Fruit fly (Drosophila melanogaster) whole organism, embryonic: ENCODE measurements around the gene CG13113.

Experiments used
- ATbp ChIP-seq: fragments of 200-800 bp; sonication (Bioruptor generic); optimal IDR thresholded peaks from 2 replicates; lab custom pipeline; 2017; ENCODE audit warnings: missing biosample characterization, mild to moderate bottlenecking, missing genetic modification characterization, missing genetic modification reagents
- Awh ChIP-seq: fragments of 200-800 bp; sonication (Bioruptor generic); IDR thresholded peaks from 2 replicates; pipeline ENCODE4, ENCODE4 v1.3.6; 2022; ENCODE audit warnings: missing biosample characterization, missing genetic modification characterization
- CG11085 ChIP-seq: fragments of 200-800 bp; sonication (Bioruptor generic); IDR thresholded peaks from 2 replicates; pipeline ENCODE4 v1.3.6; 2022; ENCODE audit warnings: missing biosample characterization, missing genetic modification characterization
- CG12071 ChIP-seq: fragments of 200-800 bp; sonication (Bioruptor generic); optimal IDR thresholded peaks from 3 replicates; lab custom pipeline; 2018; ENCODE audit warnings: missing biosample characterization, mild to moderate bottlenecking, missing genetic modification characterization
- CG12769 ChIP-seq: fragments of 200-800 bp; sonication (Bioruptor generic); optimal IDR thresholded peaks from 2 replicates; lab custom pipeline; 2019; ENCODE audit warnings: missing biosample characterization, mild to moderate bottlenecking, missing genetic modification characterization, moderate library complexity
- CG13287 ChIP-seq: fragments of 200-800 bp; sonication (Bioruptor generic); IDR thresholded peaks from 2 replicates; pipeline ENCODE4 v1.3.6; 2022; ENCODE audit warnings: missing biosample characterization, missing genetic modification characterization; ENCODE audit not compliant: partially characterized antibody
- CG13424 ChIP-seq: fragments of 200-800 bp; sonication (Bioruptor generic); optimal IDR thresholded peaks from 2 replicates; lab custom pipeline; 2019; ENCODE audit warnings: missing biosample characterization, mild to moderate bottlenecking, missing genetic modification characterization, moderate library complexity
- CG13894 ChIP-seq: fragments of 200-800 bp; sonication (Bioruptor generic); optimal IDR thresholded peaks from 3 replicates; lab custom pipeline; 2018; ENCODE audit warnings: missing biosample characterization, mild to moderate bottlenecking, missing genetic modification characterization, moderate library complexity
- CG17385 ChIP-seq: fragments of 200-800 bp; sonication (Bioruptor generic); optimal IDR thresholded peaks from 3 replicates; lab custom pipeline; 2018; ENCODE audit warnings: missing biosample characterization, mild to moderate bottlenecking, missing genetic modification characterization
- CG2678 ChIP-seq: fragments of 200-800 bp; sonication (Bioruptor generic); optimal IDR thresholded peaks from 3 replicates; lab custom pipeline; 2019; ENCODE audit warnings: missing biosample characterization, mild to moderate bottlenecking, missing genetic modification characterization, moderate library complexity
- CG2889 ChIP-seq: fragments of 200-800 bp; sonication (Bioruptor generic); IDR thresholded peaks from 3 replicates; pipeline ENCODE4 v1.3.6; 2022; ENCODE audit warnings: missing biosample characterization, missing genetic modification characterization
- CG32532 ChIP-seq: fragments of 200-800 bp; sonication (Bioruptor generic); IDR thresholded peaks from 2 replicates; pipeline ENCODE4 v1.3.6; 2022; ENCODE audit warnings: missing biosample characterization, missing genetic modification characterization
- CG3281 ChIP-seq: fragments of 200-800 bp; sonication (Bioruptor generic); optimal IDR thresholded peaks from 3 replicates; lab custom pipeline; 2017; ENCODE audit warnings: missing biosample characterization, mild to moderate bottlenecking, missing genetic modification characterization
- CG42726 ChIP-seq: fragments of 200-800 bp; sonication (Bioruptor generic); IDR thresholded peaks from 2 replicates; pipeline ENCODE4 v1.3.6; 2022; ENCODE audit warnings: missing biosample characterization, missing genetic modification characterization; ENCODE audit not compliant: partially characterized antibody
- CG6175 ChIP-seq: fragments of 200-800 bp; sonication (Bioruptor generic); IDR thresholded peaks from 3 replicates; pipeline ENCODE4 v1.3.6; 2022; ENCODE audit warnings: missing biosample characterization, missing genetic modification characterization
- CG6813 ChIP-seq: fragments of 200-800 bp; sonication (Bioruptor generic); optimal IDR thresholded peaks from 2 replicates; lab custom pipeline; 2017; ENCODE audit warnings: missing biosample characterization, missing genetic modification characterization, mild to moderate bottlenecking, moderate library complexity, missing genetic modification reagents
- CG7928 ChIP-seq: fragments of 200-800 bp; sonication (Bioruptor generic); optimal IDR thresholded peaks from 2 replicates; lab custom pipeline; 2017; ENCODE audit warnings: missing biosample characterization, mild to moderate bottlenecking, missing genetic modification characterization
- CG8290 ChIP-seq, 3 experiments: fragments of 200-800 bp; sonication (Bioruptor generic); optimal IDR thresholded peaks; 2 replicates each; lab custom pipeline; 2016 to 2019; ENCODE audit warnings: missing biosample characterization in 3 of 3, missing genetic modification characterization in 3 of 3, mild to moderate bottlenecking in 2 of 3, moderate library complexity in 1 of 3
- CG8478 ChIP-seq: fragments of >200 bp; optimal IDR thresholded peaks from 2 replicates; lab custom pipeline; 2018
- Deaf1 ChIP-seq: fragments of 200-800 bp; optimal IDR thresholded peaks from 3 replicates; lab custom pipeline; 2019; ENCODE audit warnings: missing biosample characterization, mild to moderate bottlenecking, missing genetic modification characterization, moderate library complexity
- Eip74EF ChIP-seq, 2 experiments: fragments of 200-800 bp in 1 of 2; fragments of >200 bp in 1 of 2; sonication (Bioruptor generic) in 1 of 2; optimal IDR thresholded peaks; 2 replicates each; lab custom pipeline; 2017 to 2019; ENCODE audit warnings: missing biosample characterization in 2 of 2, missing genetic modification characterization in 2 of 2, mild to moderate bottlenecking in 1 of 2, moderate library complexity in 1 of 2
- Hmr ChIP-seq: fragments of 200-800 bp; sonication (Bioruptor generic); optimal IDR thresholded peaks from 3 replicates; lab custom pipeline; 2017; ENCODE audit warnings: mild to moderate bottlenecking, missing biosample characterization, missing genetic modification reagents, missing genetic modification characterization
- Med ChIP-seq: fragments of 200-800 bp; sonication (Bioruptor generic); peaks from one replicate; lab custom pipeline; 2016; ENCODE audit warnings: missing biosample characterization, missing genetic modification characterization, mild to moderate bottlenecking, inconsistent platforms, moderate library complexity
- Meics ChIP-seq: fragments of 200-800 bp; sonication (Bioruptor generic); optimal IDR thresholded peaks from 2 replicates; lab custom pipeline; 2017; ENCODE audit warnings: missing biosample characterization, mild to moderate bottlenecking, missing genetic modification characterization
- Nf-YC ChIP-seq: fragments of 200-800 bp; optimal IDR thresholded peaks from 3 replicates; lab custom pipeline; 2019; ENCODE audit warnings: missing biosample characterization, mild to moderate bottlenecking, missing genetic modification characterization, moderate library complexity
- Rfx ChIP-seq: fragments of 200-800 bp; sonication (Bioruptor generic); IDR thresholded peaks from 2 replicates; pipeline ENCODE4 v1.3.6; 2022; ENCODE audit warnings: missing biosample characterization, missing genetic modification characterization
- Scr ChIP-seq: fragments of 200-800 bp; sonication (Bioruptor generic); IDR thresholded peaks from 2 replicates; pipeline ENCODE4 v1.3.6; 2022; ENCODE audit warnings: missing biosample characterization, missing genetic modification characterization; ENCODE audit not compliant: partially characterized antibody
- ap ChIP-seq: fragments of 200-800 bp; sonication (Bioruptor generic); IDR thresholded peaks from 2 replicates; pipeline ENCODE4 v1.3.6; 2022; ENCODE audit warnings: missing biosample characterization, missing genetic modification characterization
- chinmo ChIP-seq: fragments of 200-800 bp; sonication (Bioruptor generic); IDR thresholded peaks from 4 replicates; pipeline ENCODE4 v1.3.6; 2022; ENCODE audit warnings: missing biosample characterization, missing genetic modification characterization; ENCODE audit not compliant: partially characterized antibody
- cwo ChIP-seq: fragments of 200-800 bp; sonication (Bioruptor generic); optimal IDR thresholded peaks from 3 replicates; lab custom pipeline; 2017; ENCODE audit warnings: missing biosample characterization, missing genetic modification characterization, mild to moderate bottlenecking, moderate library complexity, missing genetic modification reagents
- ewg ChIP-seq: fragments of 200-800 bp; sonication (Bioruptor generic); optimal IDR thresholded peaks from 3 replicates; lab custom pipeline; 2017; ENCODE audit warnings: mild to moderate bottlenecking, missing biosample characterization, missing genetic modification reagents, missing genetic modification characterization
- gro ChIP-seq: fragments of 200-800 bp; sonication (Bioruptor generic); optimal IDR thresholded peaks from 2 replicates; lab custom pipeline; 2016; ENCODE audit warnings: missing biosample characterization, missing genetic modification characterization
- gsb ChIP-seq: fragments of 200-800 bp; sonication (Bioruptor generic); IDR thresholded peaks from 2 replicates; pipeline ENCODE4 v1.3.6; 2022; ENCODE audit warnings: missing biosample characterization, missing genetic modification characterization
- hkb ChIP-seq, 2 experiments: fragments of 200-800 bp in 1 of 2; fragments of >200 bp in 1 of 2; sonication (Bioruptor generic) in 1 of 2; IDR thresholded peaks in 1 of 2; optimal IDR thresholded peaks in 1 of 2; 2 replicates each; pipeline versions ENCODE4 v1.3.6 to Lab custom; 2017 to 2022; ENCODE audit warnings: missing biosample characterization in 1 of 2, missing genetic modification characterization in 1 of 2
- kni ChIP-seq: fragments of 200-800 bp; sonication (Bioruptor generic); optimal IDR thresholded peaks from 3 replicates; lab custom pipeline; 2017; ENCODE audit warnings: mild to moderate bottlenecking, missing biosample characterization, missing genetic modification reagents, missing genetic modification characterization
- lov ChIP-seq, 2 experiments: fragments of 200-800 bp in 1 of 2; fragments of >200 bp in 1 of 2; sonication (Bioruptor generic) in 1 of 2; IDR thresholded peaks in 1 of 2; optimal IDR thresholded peaks in 1 of 2; 2 replicates in 1 of 2; 3 replicates in 1 of 2; pipeline versions ENCODE4 v1.3.6 to Lab custom; 2017 to 2022; ENCODE audit warnings: missing biosample characterization in 1 of 2, missing genetic modification characterization in 1 of 2
- luna ChIP-seq: fragments of 200-800 bp; sonication (Bioruptor generic); optimal IDR thresholded peaks from 2 replicates; lab custom pipeline; 2016; ENCODE audit warnings: missing biosample characterization, missing genetic modification characterization
- mirr ChIP-seq: fragments of 200-800 bp; sonication (Bioruptor generic); optimal IDR thresholded peaks from 3 replicates; lab custom pipeline; 2018; ENCODE audit warnings: missing biosample characterization, mild to moderate bottlenecking, missing genetic modification characterization
- sc ChIP-seq, 3 experiments: fragments of >200 bp in 2 of 3; fragments of 200-800 bp in 1 of 3; sonication (Bioruptor generic) in 1 of 3; optimal IDR thresholded peaks; 2 replicates in 2 of 3; 3 replicates in 1 of 3; lab custom pipeline; 2017; ENCODE audit warnings: mild to moderate bottlenecking in 1 of 3, missing biosample characterization in 1 of 3, missing genetic modification characterization in 1 of 3, missing genetic modification reagents in 1 of 3
- sd ChIP-seq: fragments of 200-800 bp; sonication (Bioruptor generic); optimal IDR thresholded peaks from 3 replicates; lab custom pipeline; 2018; ENCODE audit warnings: missing biosample characterization, mild to moderate bottlenecking, missing genetic modification characterization, moderate library complexity
- sqz ChIP-seq: fragments of 200-800 bp; sonication (Bioruptor generic); optimal IDR thresholded peaks from 3 replicates; lab custom pipeline; 2018; ENCODE audit warnings: missing biosample characterization, mild to moderate bottlenecking, missing genetic modification characterization
- vvl ChIP-seq: fragments of 200-800 bp; sonication (Bioruptor generic); IDR thresholded peaks from 2 replicates; pipeline ENCODE4 v1.3.6; 2022; ENCODE audit warnings: missing biosample characterization, missing genetic modification characterization
- z ChIP-seq: fragments of 200-800 bp; sonication (Bioruptor generic); IDR thresholded peaks from 3 replicates; pipeline ENCODE4 v1.3.6; 2022; ENCODE audit warnings: missing biosample characterization, missing genetic modification characterization

CG13113 gene

DNA sequence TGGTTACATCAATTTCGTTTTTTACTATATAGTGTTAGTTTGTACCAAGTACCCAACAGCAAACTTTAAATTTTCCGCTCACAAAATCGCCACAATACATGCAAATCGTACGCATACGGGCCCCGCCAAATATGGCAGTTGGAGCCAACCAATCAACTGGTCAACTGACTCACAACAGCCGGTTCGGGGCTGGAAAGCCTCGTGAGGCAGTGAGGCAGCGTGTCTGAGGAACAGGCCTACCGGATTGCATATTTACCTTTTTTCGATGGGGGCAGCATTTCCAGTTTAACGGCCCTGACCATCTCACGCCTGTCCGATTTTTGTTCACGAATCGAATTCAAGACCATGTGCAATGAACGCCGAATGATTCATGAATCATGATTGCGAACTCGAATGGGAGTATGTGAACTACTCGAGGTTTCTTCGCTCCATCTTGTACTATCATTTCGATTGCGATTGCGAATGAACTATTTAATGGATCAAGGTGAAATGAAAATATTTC is 37.4 kb upstream of the CG13113 start:
- TF ChIP-seq gsb (GFP tag; lab: Robert Waterston, UW) = no peak
- no peak for TF ChIP-seq lov (optimal IDR thresholded peaks at IDR 0.05; lab: Kevin White, UChicago)
- TF ChIP-seq lov (GFP tag; IDR thresholded peaks at IDR 0.05; lab: Robert Waterston, UW) = 0 out of 3 replicates have a peak, but pooled peaks have one; percentile 45
- TF ChIP-seq CG6175 (GFP tag; lab: Robert Waterston, UW) = peak; percentile 63; the same call in 1 of the 3 replicates
- TF ChIP-seq sd = peak; percentile 25
- no peak for TF ChIP-seq CG8478 (lab: Kevin White, UChicago)
- peak; percentile 41 for TF ChIP-seq CG12769 (tag; lab: Kevin White, UChicago)
- TF ChIP-seq z (GFP tag; lab: Robert Waterston, UW) = no peak
- peak; percentile 45 for TF ChIP-seq Nf-YC (tag; lab: Kevin White, UChicago)
- no peak for TF ChIP-seq sqz
- no peak for TF ChIP-seq CG11085 (GFP tag; lab: Robert Waterston, UW)
- no peak for TF ChIP-seq CG2889 (GFP tag; lab: Robert Waterston, UW)
- 0 out of 2 replicates have a peak, but pooled peaks have one; percentile 24 for TF ChIP-seq CG13287 (GFP tag; lab: Robert Waterston, UW)
- TF ChIP-seq Eip74EF (GFP tag; optimal IDR thresholded peaks at IDR 0.05; lab: Kevin White, UChicago) = peak in 1 of 2 experiments; percentile 24
- TF ChIP-seq Awh (GFP tag; lab: Robert Waterston, UW) = peak; percentile 41; the same call in 1 of the 2 replicates
- peak; percentile 45 for TF ChIP-seq Med (GFP tag; lab: Kevin White, UChicago)
- no peak for TF ChIP-seq Scr (GFP tag; lab: Robert Waterston, UW)
- peak; percentile 49 for TF ChIP-seq vvl (GFP tag; lab: Robert Waterston, UW)
- peak; percentile 90; the same call in 2 of the 4 replicates for TF ChIP-seq chinmo (GFP tag; lab: Robert Waterston, UW)
- TF ChIP-seq CG3281 (GFP tag; lab: Kevin White, UChicago) = peak; percentile 4
- 0 out of 2 replicates have a peak, but pooled peaks have one; percentile 15 for TF ChIP-seq Rfx (GFP tag; lab: Robert Waterston, UW)
- TF ChIP-seq CG8290 (GFP tag; optimal IDR thresholded peaks at IDR 0.05; lab: Kevin White, UChicago) = no peak
- TF ChIP-seq CG8290 (tag; optimal IDR thresholded peaks at IDR 0.05; lab: Kevin White, UChicago) = peak in 1 of 2 experiments; percentile 3

dm6 chr2L:9508547-9509197 is 35.3 kb upstream of the CG13113 start:
- TF ChIP-seq kni (GFP tag; lab: Kevin White, UChicago) (peak; percentile 65), ATbp (GFP tag; lab: Kevin White, UChicago) (peak; percentile 0), sc (optimal IDR thresholded peaks at IDR 0.05; lab: Kevin White, UChicago) (no peak), sc (GFP tag; optimal IDR thresholded peaks at IDR 0.05; lab: Kevin White, UChicago) (no peak), CG7928 (GFP tag; lab: Kevin White, UChicago) (no peak), CG6813 (peak; percentile 7), cwo (peak; percentile 26), gro (GFP tag; lab: Kevin White, UChicago) (peak; percentile 15), CG17385 (GFP tag; lab: Kevin White, UChicago) (peak; percentile 16), Deaf1 (peak; percentile 22), ewg (GFP tag; lab: Kevin White, UChicago) (no peak), CG13424 (tag; lab: Kevin White, UChicago) (no peak), CG2678 (tag; lab: Kevin White, UChicago) (peak; percentile 13), Med (GFP tag; lab: Kevin White, UChicago) (peak; percentile 85), hkb (optimal IDR thresholded peaks at IDR 0.05; lab: Kevin White, UChicago) (no peak), hkb (GFP tag; IDR thresholded peaks at IDR 0.05; lab: Robert Waterston, UW) (0 out of 2 replicates have a peak, but pooled peaks have one; percentile 28), ap (no peak), CG42726 (GFP tag; lab: Robert Waterston, UW) (no peak), CG13894 (tag; lab: Kevin White, UChicago) (peak; percentile 70), mirr (peak; percentile 43), Meics (GFP tag; lab: Kevin White, UChicago) (peak; percentile 19), CG32532 (GFP tag; lab: Robert Waterston, UW) (0 out of 2 replicates have a peak, but pooled peaks have one; percentile 19), CG8290 (GFP tag; optimal IDR thresholded peaks at IDR 0.05; lab: Kevin White, UChicago) (no peak), CG8290 (tag; optimal IDR thresholded peaks at IDR 0.05; lab: Kevin White, UChicago) (peak in 1 of 2 experiments; percentile 48), CG12071 (GFP tag; lab: Kevin White, UChicago) (no peak), luna (no peak), Hmr (GFP tag; lab: Kevin White, UChicago) (peak; percentile 1)
